Fruit fly (Drosophila melanogaster): Measurements from ENCODE around the gene RpS12.

Gene RpS12

dm6 chr3L:13064346-13064745 lies 41.2 kb downstream of the RpS12 start:
- TF ChIP-seq CG12768 (GFP tag; optimal IDR thresholded peaks at IDR 0.05) (no peak), Hr96 (GFP tag; optimal IDR thresholded peaks at IDR 0.05) (no peak), CG7045 (GFP tag; optimal IDR thresholded peaks at IDR 0.05) (no peak), tj (GFP tag; optimal IDR thresholded peaks at IDR 0.05) (no peak), CG5204 (GFP tag; optimal IDR thresholded peaks at IDR 0.05) (no peak), cic (GFP tag; optimal IDR thresholded peaks at IDR 0.05) (no peak), CG14711 (tag; optimal IDR thresholded peaks at IDR 0.05) (no peak), pad (GFP tag; optimal IDR thresholded peaks at IDR 0.05) (no peak)

DNA sequence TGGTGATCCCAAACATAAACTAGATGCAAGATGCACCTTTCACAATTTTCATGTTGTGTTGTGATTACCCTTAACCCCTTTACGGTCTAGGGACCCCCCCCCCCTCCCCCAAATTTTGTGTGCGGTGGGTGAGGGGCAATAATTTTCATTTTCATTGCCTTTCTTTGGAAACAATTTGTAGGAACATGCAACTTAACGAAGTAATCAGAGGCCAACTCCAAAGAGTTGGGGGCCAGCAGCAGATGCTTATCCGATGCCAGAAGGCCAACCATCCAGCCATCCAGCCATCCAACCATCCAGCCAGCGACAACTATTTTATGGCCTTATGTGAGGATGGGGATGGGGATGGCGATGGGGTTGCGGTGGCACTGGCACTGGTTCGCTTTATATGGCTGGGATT lies 41.8 kb downstream of the RpS12 start:
- TF ChIP-seq Hr96 (GFP tag; optimal IDR thresholded peaks at IDR 0.05) (no peak), CG33017 (tag; optimal IDR thresholded peaks at IDR 0.05) (no peak), Clk (GFP tag; optimal IDR thresholded peaks at IDR 0.05) (no peak), CG11617 (GFP tag; optimal IDR thresholded peaks at IDR 0.05) (no peak)

DNA sequence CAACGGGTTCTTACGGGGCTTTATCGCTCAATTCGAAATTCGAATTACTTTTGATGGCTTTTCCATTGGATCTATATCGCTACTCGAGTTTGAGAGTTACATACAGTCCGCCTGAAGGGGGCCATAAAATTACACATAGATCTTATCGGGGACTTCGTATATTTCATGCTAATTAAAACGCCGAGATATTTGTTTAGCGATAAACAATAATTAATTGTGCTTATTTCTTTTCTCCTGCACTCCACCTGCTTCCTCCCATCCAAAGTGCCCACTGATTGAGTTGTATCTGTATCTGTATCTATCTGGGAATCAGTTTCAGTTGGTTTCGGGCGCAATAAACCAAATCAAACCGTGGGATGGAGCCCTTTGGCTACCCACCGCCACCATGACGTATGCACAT lies 42.5 kb downstream of the RpS12 start:
- TF ChIP-seq cic (GFP tag; optimal IDR thresholded peaks at IDR 0.05) = no peak
- no peak for TF ChIP-seq toe (GFP tag; optimal IDR thresholded peaks at IDR 0.05)
- no peak for TF ChIP-seq CG1620 (GFP tag; optimal IDR thresholded peaks at IDR 0.05)
- no peak for TF ChIP-seq pad (GFP tag; optimal IDR thresholded peaks at IDR 0.05)
- no peak for TF ChIP-seq bab1 (GFP tag; optimal IDR thresholded peaks at IDR 0.05)
- TF ChIP-seq kay (GFP tag; ENCODE audit: borderline replicate concordance) = no peak
- TF ChIP-seq CG7045 (GFP tag; optimal IDR thresholded peaks at IDR 0.05) = no peak
- no peak for TF ChIP-seq tj (GFP tag; optimal IDR thresholded peaks at IDR 0.05)
- no peak for TF ChIP-seq Mnt (GFP tag; optimal IDR thresholded peaks at IDR 0.05)
- TF ChIP-seq ovo (GFP tag; optimal IDR thresholded peaks at IDR 0.05) = no peak
- no peak for TF ChIP-seq CG14711 (tag; optimal IDR thresholded peaks at IDR 0.05)

DNA sequence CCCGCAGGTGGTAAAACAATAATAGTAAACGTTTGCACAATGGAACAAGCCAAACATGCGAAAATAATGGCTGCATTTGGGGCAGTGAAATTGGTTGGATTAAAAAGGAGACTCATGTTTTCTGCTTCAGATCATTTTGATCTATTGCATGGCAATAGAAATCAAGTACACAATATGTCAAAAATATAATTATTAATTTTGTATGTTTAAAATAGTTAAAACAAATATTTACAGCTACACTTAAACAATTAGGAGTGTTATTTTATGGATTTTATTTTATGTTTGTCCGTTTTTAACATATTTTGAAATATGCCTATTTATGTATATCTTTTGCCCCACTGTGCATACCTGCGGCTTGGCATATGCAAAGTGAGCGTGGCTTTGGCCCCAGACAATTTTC lies 43.1 kb downstream of the RpS12 start:
- TF ChIP-seq CG7045 (GFP tag; optimal IDR thresholded peaks at IDR 0.05) (no peak), bab1 (GFP tag; optimal IDR thresholded peaks at IDR 0.05) (no peak), Clk (GFP tag; optimal IDR thresholded peaks at IDR 0.05) (no peak), Mnt (GFP tag; optimal IDR thresholded peaks at IDR 0.05) (no peak), CG11617 (GFP tag; optimal IDR thresholded peaks at IDR 0.05) (no peak), CG1620 (GFP tag; optimal IDR thresholded peaks at IDR 0.05) (no peak), CG5204 (GFP tag; optimal IDR thresholded peaks at IDR 0.05) (no peak), ovo (GFP tag; optimal IDR thresholded peaks at IDR 0.05) (no peak), cnc (optimal IDR thresholded peaks at IDR 0.05) (no peak), pad (GFP tag; optimal IDR thresholded peaks at IDR 0.05) (no peak), kay (GFP tag; ENCODE audit: borderline replicate concordance) (no peak), CG12768 (GFP tag; optimal IDR thresholded peaks at IDR 0.05) (no peak), toe (GFP tag; optimal IDR thresholded peaks at IDR 0.05) (no peak), CG33017 (tag; optimal IDR thresholded peaks at IDR 0.05) (no peak), Crg-1 (GFP tag; optimal IDR thresholded peaks at IDR 0.05) (no peak), CG7101 (tag; optimal IDR thresholded peaks at IDR 0.05) (no peak)

- TF ChIP-seq CG14711 (tag; optimal IDR thresholded peaks at IDR 0.05) (no peak), CG11617 (GFP tag; optimal IDR thresholded peaks at IDR 0.05) (no peak), kay (GFP tag; ENCODE audit: borderline replicate concordance) (no peak), CG12768 (GFP tag; optimal IDR thresholded peaks at IDR 0.05) (no peak), CG33017 (tag; optimal IDR thresholded peaks at IDR 0.05) (no peak), Clk (GFP tag; optimal IDR thresholded peaks at IDR 0.05) (no peak), ovo (GFP tag; optimal IDR thresholded peaks at IDR 0.05) (no peak), Hr96 (GFP tag; optimal IDR thresholded peaks at IDR 0.05) (no peak), cnc (optimal IDR thresholded peaks at IDR 0.05) (no peak), CG1620 (GFP tag; optimal IDR thresholded peaks at IDR 0.05) (no peak), CG7045 (GFP tag; optimal IDR thresholded peaks at IDR 0.05) (no peak), tj (GFP tag; optimal IDR thresholded peaks at IDR 0.05) (no peak), toe (GFP tag; optimal IDR thresholded peaks at IDR 0.05) (no peak), pad (GFP tag; optimal IDR thresholded peaks at IDR 0.05) (no peak), CG7101 (tag; optimal IDR thresholded peaks at IDR 0.05) (no peak), cic (GFP tag; optimal IDR thresholded peaks at IDR 0.05) (no peak), CG5204 (GFP tag; optimal IDR thresholded peaks at IDR 0.05) (no peak), Crg-1 (GFP tag; optimal IDR thresholded peaks at IDR 0.05) (no peak)
Observed at dm6 chr3L:13068293-13068692, 45.1 kb downstream of the RpS12 start.

DNA sequence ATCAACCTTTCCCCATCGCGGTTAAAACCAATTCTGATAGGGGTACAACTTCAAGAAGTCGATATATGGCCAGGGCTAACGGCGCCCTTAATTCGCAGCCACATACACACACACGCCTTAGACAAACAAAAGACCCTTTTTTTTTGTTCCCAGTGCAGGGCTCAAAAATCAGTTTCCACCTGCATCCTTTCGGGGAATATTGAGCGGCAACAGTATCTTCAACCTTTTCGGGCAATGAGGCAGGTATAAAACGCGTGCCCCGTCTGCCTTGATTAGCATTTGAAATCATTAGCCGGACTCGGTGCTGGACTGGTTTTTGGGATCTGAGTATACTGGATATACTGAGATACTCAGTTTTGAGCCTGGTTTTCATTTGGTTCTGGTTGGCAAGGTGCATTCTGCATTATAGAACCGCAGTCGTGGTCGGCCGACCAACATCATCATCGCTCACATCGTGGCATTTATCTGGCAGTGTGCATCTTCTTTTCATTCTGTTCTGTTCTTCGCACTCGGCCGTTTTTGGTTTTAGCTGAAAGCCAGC lies 51.0 kb downstream of the RpS12 start:
- TF ChIP-seq CG1620 (GFP tag; optimal IDR thresholded peaks at IDR 0.05) (no peak), ovo (GFP tag; optimal IDR thresholded peaks at IDR 0.05) (no peak), Clk (GFP tag; optimal IDR thresholded peaks at IDR 0.05) (no peak), toe (GFP tag; optimal IDR thresholded peaks at IDR 0.05) (no peak), CG5204 (GFP tag; optimal IDR thresholded peaks at IDR 0.05) (no peak), bab1 (GFP tag; optimal IDR thresholded peaks at IDR 0.05) (no peak), CG7045 (GFP tag; optimal IDR thresholded peaks at IDR 0.05) (no peak), CG7101 (tag; optimal IDR thresholded peaks at IDR 0.05) (no peak), tj (GFP tag; optimal IDR thresholded peaks at IDR 0.05) (no peak), Mnt (GFP tag; optimal IDR thresholded peaks at IDR 0.05) (no peak), cnc (optimal IDR thresholded peaks at IDR 0.05) (no peak), CG33017 (tag; optimal IDR thresholded peaks at IDR 0.05) (no peak), pad (GFP tag; optimal IDR thresholded peaks at IDR 0.05) (no peak), kay (GFP tag; ENCODE audit: borderline replicate concordance) (no peak), CG11617 (GFP tag; optimal IDR thresholded peaks at IDR 0.05) (no peak), cic (GFP tag; optimal IDR thresholded peaks at IDR 0.05) (no peak)

Data from whole organism, adult.